Worm (Caenorhabditis elegans): ENCODE measurements around the gene W03A5.2.
A peak's percentile ranks its signal among the peaks of the same experiment; 100 is the strongest.

- TF ChIP-seq him-1 (tag; optimal IDR thresholded peaks at IDR 0.05) = no peak
- peak; percentile 9 for TF ChIP-seq W03F9.2 (tag; optimal IDR thresholded peaks at IDR 0.05)
- TF ChIP-seq dao-5 (tag; optimal IDR thresholded peaks at IDR 0.05) = no peak
These were observed 37.6 kb upstream of the W03A5.2 start, which contains the start of gene dhs-9 for ce11 chrIII:5367995-5368899.

Measured in whole organism, L4/young adult.